Fruit fly (Drosophila melanogaster): ENCODE measurements around the gene Polr3C.
"Not testable (repeated sequence)": the region's sequence is repeated elsewhere in the genome, so short reads cannot be mapped to it uniquely, and the experiment has no call there.

Polr3C gene

dm6 chr3R:12467675-12468074 is 7.5 kb downstream of the Polr3C start, which contains the start of gene Hsp70Ba:
TSS of gene Hsp70Ba (minus strand) at chr3R:12467776.
- TF ChIP-seq CG17801 (GFP tag; optimal IDR thresholded peaks at IDR 0.05; ENCODE audit: partially characterized antibody) = not testable (repeated sequence)

- TF ChIP-seq CG17801 (GFP tag; optimal IDR thresholded peaks at IDR 0.05; ENCODE audit: partially characterized antibody) = not testable (repeated sequence)
These were observed 42.0 kb downstream of the Polr3C start, which contains the start of gene Hsp70Bbb for dm6 chr3R:12502210-12502609. TSS of gene Hsp70Bbb (plus strand) at chr3R:12502510.

- TF ChIP-seq CG17801 (GFP tag; optimal IDR thresholded peaks at IDR 0.05; ENCODE audit: partially characterized antibody) = not testable (repeated sequence)
These were observed 45.3 kb downstream of the Polr3C start, which contains the start of gene Hsp70Bb for dm6 chr3R:12505493-12505892. TSS of gene Hsp70Bb (plus strand) at chr3R:12505793.

dm6 chr3R:12508776-12509175 is 48.6 kb downstream of the Polr3C start, which contains the start of gene Hsp70Bc:
TSS of gene Hsp70Bc (plus strand) at chr3R:12509076.
- TF ChIP-seq CG17801 (GFP tag; optimal IDR thresholded peaks at IDR 0.05; ENCODE audit: partially characterized antibody) = not testable (repeated sequence)

All from ovary, adult (tissue).